Worm (Caenorhabditis elegans): ENCODE measurements around the gene C01G10.5.

DNA sequence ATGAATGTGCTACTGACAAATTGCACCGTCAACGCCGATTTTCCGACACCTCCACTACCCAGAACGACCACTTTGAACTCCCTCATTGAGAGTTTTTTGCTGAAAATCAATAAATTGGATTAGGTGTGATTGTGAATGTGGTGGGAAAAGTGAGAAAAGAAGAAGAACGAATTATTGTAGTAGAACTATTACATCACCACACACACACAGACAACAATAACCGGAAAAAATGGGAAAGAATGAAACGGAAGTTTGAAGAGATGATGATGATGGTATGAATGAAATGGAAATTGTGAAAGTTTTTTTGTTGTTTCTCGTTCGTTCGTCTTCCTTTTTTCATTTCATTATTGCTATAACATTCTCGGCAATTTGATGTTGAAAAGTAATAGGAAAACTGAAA lies 25.4 kb downstream of the C01G10.5 start, which contains the start of gene rap-2:
- TF ChIP-seq ama-1 (optimal IDR thresholded peaks at IDR 0.05), result no peak
- no peak for TF ChIP-seq nhr-77 (tag; optimal IDR thresholded peaks at IDR 0.05)

Data from whole organism, L4 larva.